Worm (Caenorhabditis elegans) whole organism, young adult: Measurements from ENCODE around the gene odr-10.
"Not testable (repeated sequence)": the region's sequence is repeated elsewhere in the genome, so short reads cannot be mapped to it uniquely, and the experiment has no call there.

Experiments used
- attf-3 ChIP-seq: fragments of 200-800 bp; sonication (Bioruptor generic); conservative IDR thresholded peaks from 2 replicates; pipeline ENCODE4 v1.3.6; 2022; ENCODE audit warnings: missing genetic modification reagents, missing genetic modification characterization, missing compliant biosample characterization
- cebp-2 ChIP-seq: fragments of 200-800 bp; sonication (Bioruptor generic); IDR thresholded peaks from 2 replicates; pipeline ENCODE4 v1.3.6; 2022; ENCODE audit warnings: missing genetic modification characterization, missing compliant biosample characterization
- efl-1 ChIP-seq: fragments of 150-350 bp; optimal IDR thresholded peaks from 2 replicates; lab custom pipeline; 2014; ENCODE audit warnings: missing biosample characterization, missing genetic modification reagents, missing genetic modification characterization
- nfya-1 ChIP-seq: sonication (generic microtip); optimal IDR thresholded peaks from 2 replicates; lab custom pipeline; 2017; ENCODE audit warnings: antibody characterized with exemption, missing compliant biosample characterization, missing genetic modification characterization, borderline replicate concordance; ENCODE audit not compliant: insufficient read depth
- repo-1 ChIP-seq: sonication (generic microtip); optimal IDR thresholded peaks from 2 replicates; lab custom pipeline; 2017; ENCODE audit warnings: mild to moderate bottlenecking, missing genetic modification characterization, missing compliant biosample characterization
- sea-2 ChIP-seq: fragments of 200-800 bp; sonication (Bioruptor generic); IDR thresholded peaks from 2 replicates; pipeline ENCODE4 v1.3.6; 2022; ENCODE audit warnings: missing genetic modification characterization, missing compliant biosample characterization

- not testable (repeated sequence) for TF ChIP-seq efl-1 (GFP tag; lab: Kevin White, UChicago); attf-3; sea-2 (GFP tag; lab: Robert Waterston, UW); nfya-1; repo-1; cebp-2 (GFP tag; lab: Robert Waterston, UW)
Observed at ce11 chrX:6881795-6882194, 16.1 kb upstream of the odr-10 start, which contains the start of gene F41C6.6.
